Worm (Caenorhabditis elegans): ENCODE data around the gene nhr-76.

The nhr-76 gene

ce11 chrIV:654526-655440, 27.4 kb downstream of the nhr-76 start, which contains the start of the genes rpl-15 and K11H12.8 (continued):
- TF ChIP-seq tlf-1 (GFP tag; optimal IDR thresholded peaks at IDR 0.05) (peak; percentile 100), aptf-2 (GFP tag; conservative IDR thresholded peaks at IDR 0.05) (peak; percentile 96), sptf-2 (GFP tag; optimal IDR thresholded peaks at IDR 0.05) (peak; percentile 96), nhr-120 (GFP tag; IDR thresholded peaks at IDR 0.05) (0 out of 2 replicates have a peak, but pooled peaks have one; percentile 88), lin-26 (GFP tag; IDR thresholded peaks at IDR 0.05) (peak; percentile 96), ztf-6 (GFP tag; IDR thresholded peaks at IDR 0.05) (peak; percentile 100), F23B12.7 (tag; optimal IDR thresholded peaks at IDR 0.05; ENCODE audit: insufficient read depth) (peak; percentile 99), dpl-1 (GFP tag; optimal IDR thresholded peaks at IDR 0.05) (peak; percentile 96), zim-3 (tag; optimal IDR thresholded peaks at IDR 0.05) (peak; percentile 96), D2030.7 (GFP tag; IDR thresholded peaks at IDR 0.05) (peak; percentile 99), mxl-1 (tag; optimal IDR thresholded peaks at IDR 0.05) (peak; percentile 64), T26A5.8 (tag; optimal IDR thresholded peaks at IDR 0.05) (peak; percentile 67), ZK185.1 (tag; optimal IDR thresholded peaks at IDR 0.05; ENCODE audit: poor library complexity, severe bottlenecking) (peak; percentile 99), snpc-4 (GFP tag; optimal IDR thresholded peaks at IDR 0.05) (peak; percentile 95), snpc-4 (tag; optimal IDR thresholded peaks at IDR 0.05) (peak; percentile 95 to 97 (median 96)), hsf-1 (GFP tag; IDR thresholded peaks at IDR 0.05) (peak; percentile 94), athp-1 (tag; optimal IDR thresholded peaks at IDR 0.05) (peak; percentile 99), egrh-3 (GFP tag; IDR thresholded peaks at IDR 0.05) (peak; percentile 92), ztf-3 (GFP tag; optimal IDR thresholded peaks at IDR 0.05) (peak; percentile 96), egl-18 (GFP tag; IDR thresholded peaks at IDR 0.05) (peak; percentile 99), Y95B8A.8 (GFP tag; IDR thresholded peaks at IDR 0.05) (peak; percentile 100), B0261.1 (tag; optimal IDR thresholded peaks at IDR 0.05) (peak; percentile 58), K12H6.12 (tag; optimal IDR thresholded peaks at IDR 0.05) (peak; percentile 100), ztf-28 (GFP tag; IDR thresholded peaks at IDR 0.05) (peak; percentile 99), ekl-4 (GFP tag; IDR thresholded peaks at IDR 0.05) (peak; percentile 99), madf-8 (GFP tag; conservative IDR thresholded peaks at IDR 0.05) (peak; percentile 91), bed-2 (GFP tag; IDR thresholded peaks at IDR 0.05) (peak; percentile 98), F33H1.4 (GFP tag; IDR thresholded peaks at IDR 0.05) (peak; percentile 95), dox-1 (GFP tag; IDR thresholded peaks at IDR 0.05) (peak; percentile 100), die-1 (tag; optimal IDR thresholded peaks at IDR 0.05) (peak; percentile 95), tbp1 (GFP tag; optimal IDR thresholded peaks at IDR 0.05) (peak; percentile 83), ztf-25 (GFP tag; IDR thresholded peaks at IDR 0.05) (peak; percentile 99), let-526 (GFP tag; IDR thresholded peaks at IDR 0.05) (peak; percentile 99), unc-130 (GFP tag; optimal IDR thresholded peaks at IDR 0.05) (peak; percentile 98), ceh-58 (GFP tag; IDR thresholded peaks at IDR 0.05) (0 out of 2 replicates have a peak, but pooled peaks have one; percentile 90), F39B2.1 (GFP tag; IDR thresholded peaks at IDR 0.05) (peak; percentile 93), ceh-40 (GFP tag; IDR thresholded peaks at IDR 0.05) (peak; percentile 94), unc-62 (GFP tag; optimal IDR thresholded peaks at IDR 0.05) (peak; percentile 85), mes-4 (tag; optimal IDR thresholded peaks at IDR 0.05) (peak; percentile 73), F37B4.10 (GFP tag; IDR thresholded peaks at IDR 0.05) (peak; percentile 99), him-1 (tag; optimal IDR thresholded peaks at IDR 0.05) (peak; percentile 96), rcor-1 (GFP tag; IDR thresholded peaks at IDR 0.05) (peak; percentile 99), T07F8.4 (tag; optimal IDR thresholded peaks at IDR 0.05) (peak; percentile 92), nhr-90 (tag; optimal IDR thresholded peaks at IDR 0.05) (peak; percentile 98), F49E8.2 (tag; optimal IDR thresholded peaks at IDR 0.05; ENCODE audit: insufficient read depth) (peak; percentile 98), egl-44 (GFP tag; IDR thresholded peaks at IDR 0.05) (peak; percentile 99), ceh-27 (GFP tag; optimal IDR thresholded peaks at IDR 0.05) (peak; percentile 100)
